Worm (Caenorhabditis elegans) whole organism, young adult: Measurements from ENCODE around the gene T01B4.3.

ENCODE experiments used
- Y53G8AR.9 ChIP-seq: fragments of 200-800 bp; sonication (Bioruptor generic); conservative IDR thresholded peaks from 2 replicates; pipeline ENCODE4 v1.3.6; 2022; ENCODE audit warnings: missing genetic modification reagents, missing genetic modification characterization, missing compliant biosample characterization
- madf-3 ChIP-seq: fragments of 200-800 bp; sonication (Bioruptor generic); IDR thresholded peaks from 2 replicates; pipeline ENCODE4 v1.3.6; 2022; ENCODE audit warnings: missing genetic modification reagents, missing genetic modification characterization, missing compliant biosample characterization
- sea-2 ChIP-seq: fragments of 200-800 bp; sonication (Bioruptor generic); IDR thresholded peaks from 2 replicates; pipeline ENCODE4 v1.3.6; 2022; ENCODE audit warnings: missing genetic modification characterization, missing compliant biosample characterization
- snpc-3.4 ChIP-seq: sonication (generic microtip); optimal IDR thresholded peaks from 2 replicates; lab custom pipeline; 2017; ENCODE audit warnings: missing genetic modification characterization, mild to moderate bottlenecking, missing compliant biosample characterization, antibody characterized with exemption, moderate library complexity, missing genotype, missing genetic modification reagents
- unc-62 ChIP-seq: fragments of 150-350 bp; optimal IDR thresholded peaks from 2 replicates; lab custom pipeline; 2014; ENCODE audit warnings: missing biosample characterization, missing genetic modification reagents, missing genetic modification characterization
- zfh-2 ChIP-seq: fragments of 200-800 bp; sonication (Bioruptor generic); conservative IDR thresholded peaks from 2 replicates; pipeline ENCODE4 v1.3.6; 2022; ENCODE audit warnings: missing genetic modification reagents, missing genetic modification characterization, missing compliant biosample characterization

T01B4.3 gene

DNA sequence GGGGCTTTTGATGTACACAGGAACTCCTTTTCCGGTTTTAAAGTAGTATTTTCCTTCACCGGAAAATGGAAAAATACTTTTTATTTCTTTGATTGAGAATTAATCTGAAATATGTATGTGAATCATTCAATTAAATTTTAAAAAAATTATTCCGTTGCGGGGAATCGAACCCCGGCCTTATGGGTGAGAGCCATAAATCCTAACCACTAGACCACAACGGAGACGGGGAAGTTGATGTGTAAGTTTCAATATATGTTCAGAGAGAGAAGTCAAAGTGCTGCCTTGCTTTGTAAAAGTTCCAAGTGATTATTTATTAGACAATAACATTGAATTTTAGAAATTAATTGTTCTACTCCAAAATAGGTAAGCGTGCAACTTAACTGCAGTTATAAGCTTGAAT lies 46.4 kb downstream of the T01B4.3 start (continued):
- TF ChIP-seq Y53G8AR.9 (GFP tag; lab: Robert Waterston, UW), result no peak

DNA sequence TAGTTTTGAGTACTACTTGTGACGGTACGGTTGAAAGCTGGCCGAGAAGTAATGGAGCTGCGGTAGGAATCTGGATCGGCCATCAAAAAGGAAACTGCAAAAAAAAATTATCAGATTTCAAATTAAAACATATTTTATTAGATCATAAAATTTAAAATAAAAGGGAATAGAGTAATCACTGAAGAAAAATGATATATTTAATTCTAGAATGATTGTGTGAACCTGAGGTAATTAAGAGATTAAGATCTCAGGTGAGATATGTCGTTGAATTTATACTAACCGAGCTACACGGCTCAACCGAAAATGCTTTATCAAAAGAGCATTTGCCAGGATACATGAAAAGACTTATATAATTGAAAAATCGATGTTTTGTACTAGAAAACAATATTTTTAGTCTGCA lies 47.6 kb downstream of the T01B4.3 start, which contains the start of gene ifa-3:
Gene ifa-3 (minus strand): TSS at position 101 of the 400 bp plus-strand sequence.
- TF ChIP-seq snpc-3.4 (no peak), madf-3 (GFP tag; lab: Robert Waterston, UW) (no peak)
- TF ChIP-seq, all 124 proteins: peak for 0

DNA sequence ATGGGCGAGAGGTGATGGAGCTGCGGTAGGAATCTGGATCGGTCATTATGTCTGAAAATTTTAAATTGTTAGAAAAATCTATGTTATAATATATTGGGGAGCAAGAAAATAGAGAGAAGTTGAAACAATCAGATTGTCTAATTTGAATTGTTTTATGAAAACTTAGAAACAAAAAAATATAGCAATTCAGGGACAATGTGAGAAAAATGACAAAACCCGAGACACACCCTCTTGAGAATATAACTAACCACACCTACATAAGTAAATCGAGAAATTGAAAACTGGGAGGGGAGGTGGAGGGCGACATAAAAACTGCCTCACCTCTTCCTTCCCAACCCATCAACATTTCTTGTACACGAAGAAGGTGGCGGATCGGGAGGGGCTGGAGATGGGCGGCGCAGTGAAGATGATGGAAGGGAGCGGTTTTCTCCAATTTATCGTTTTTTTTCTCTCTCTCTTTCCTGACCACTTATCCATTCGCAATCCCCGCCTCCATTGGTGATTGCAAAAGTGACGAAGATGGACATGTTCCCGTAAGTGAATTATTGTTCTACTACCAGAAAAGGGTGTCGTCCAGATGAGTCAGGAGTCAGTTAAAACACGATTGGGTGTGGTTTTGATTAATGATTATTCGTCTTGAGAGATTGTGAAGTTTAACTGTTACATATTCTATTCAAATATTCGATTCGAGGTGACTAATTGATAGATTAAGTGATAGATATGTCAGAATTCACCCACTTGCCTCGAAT lies 51.7 kb downstream of the T01B4.3 start, which contains the start of gene mua-6:
Gene mua-6 (minus strand): TSS at position 51 of the 749 bp plus-strand sequence.
- TF ChIP-seq zfh-2 (GFP tag; lab: Robert Waterston, UW) (0 out of 2 replicates have a peak, but pooled peaks have one; percentile 12), sea-2 (no peak), unc-62 (GFP tag; lab: Kevin White, UChicago) (no peak)
